Worm (Caenorhabditis elegans) whole organism, late embryonic: ENCODE data around the gene mrps-22.

Experiments used
- F13H6.1 ChIP-seq: sonication (generic microtip); optimal IDR thresholded peaks from 2 replicates; lab custom pipeline; 2016; ENCODE audit warnings: missing genetic modification characterization, missing compliant biosample characterization
- K02D7.2 ChIP-seq: sonication (generic microtip); optimal IDR thresholded peaks from 2 replicates; lab custom pipeline; 2017; ENCODE audit warnings: mild to moderate bottlenecking, missing genetic modification characterization, missing compliant biosample characterization
- K09A11.1 ChIP-seq: sonication (generic microtip); optimal IDR thresholded peaks from 2 replicates; lab custom pipeline; 2017; ENCODE audit warnings: antibody characterized with exemption, mild to moderate bottlenecking, missing genetic modification characterization, missing compliant biosample characterization; ENCODE audit not compliant: insufficient read depth
- ahr-1 ChIP-seq: sonication (generic microtip); optimal IDR thresholded peaks from 2 replicates; lab custom pipeline; 2016; ENCODE audit warnings: missing genetic modification characterization, missing compliant biosample characterization
- ceh-14 ChIP-seq: sonication (generic microtip); optimal IDR thresholded peaks from 2 replicates; lab custom pipeline; 2016; ENCODE audit warnings: missing genotype, missing genetic modification characterization, missing compliant biosample characterization
- ceh-18 ChIP-seq: sonication (generic microtip); optimal IDR thresholded peaks from 2 replicates; lab custom pipeline; 2016; ENCODE audit warnings: missing genetic modification characterization, missing compliant biosample characterization
- ceh-2 ChIP-seq: sonication (generic microtip); optimal IDR thresholded peaks from 2 replicates; lab custom pipeline; 2016; ENCODE audit warnings: missing genotype, missing genetic modification characterization, missing compliant biosample characterization
- ceh-24 ChIP-seq: sonication (generic microtip); optimal IDR thresholded peaks from 2 replicates; lab custom pipeline; 2016; ENCODE audit warnings: mild to moderate bottlenecking, missing genetic modification characterization, missing compliant biosample characterization
- ceh-31 ChIP-seq: sonication (generic microtip); optimal IDR thresholded peaks from 2 replicates; lab custom pipeline; 2016; ENCODE audit warnings: missing genetic modification characterization, missing compliant biosample characterization
- ceh-34 ChIP-seq: sonication (generic microtip); optimal IDR thresholded peaks from 2 replicates; lab custom pipeline; 2016; ENCODE audit warnings: mild to moderate bottlenecking, missing genetic modification characterization, missing compliant biosample characterization
- ceh-45 ChIP-seq: fragments of 200-800 bp; sonication (Bioruptor generic); IDR thresholded peaks from 2 replicates; pipeline ENCODE4 v1.3.6; 2022; ENCODE audit warnings: missing genetic modification reagents, missing genetic modification characterization, missing compliant biosample characterization
- ceh-48 ChIP-seq: sonication (generic microtip); optimal IDR thresholded peaks from 2 replicates; lab custom pipeline; 2016; ENCODE audit warnings: missing genetic modification characterization, inconsistent platforms, missing compliant biosample characterization
- dve-1 ChIP-seq: sonication (generic microtip); optimal IDR thresholded peaks from 2 replicates; lab custom pipeline; 2017; ENCODE audit warnings: antibody characterized with exemption, mild to moderate bottlenecking, missing genetic modification characterization, missing compliant biosample characterization
- elt-2 ChIP-seq: sonication (generic microtip); optimal IDR thresholded peaks from 2 replicates; lab custom pipeline; 2016; ENCODE audit warnings: missing genetic modification reagents, missing genetic modification characterization, missing compliant biosample characterization
- elt-4 ChIP-seq: sonication (generic microtip); optimal IDR thresholded peaks from 2 replicates; lab custom pipeline; 2016; ENCODE audit warnings: missing genetic modification characterization, missing compliant biosample characterization
- ets-4 ChIP-seq: sonication (generic microtip); optimal IDR thresholded peaks from 2 replicates; lab custom pipeline; 2016; ENCODE audit warnings: missing genetic modification characterization, missing compliant biosample characterization
- fkh-10 ChIP-seq: fragments of 150-350 bp; optimal IDR thresholded peaks from 2 replicates; lab custom pipeline; 2014; ENCODE audit warnings: missing biosample characterization, missing genetic modification reagents, missing genetic modification characterization
- fkh-6 ChIP-seq: sonication (generic microtip); optimal IDR thresholded peaks from 2 replicates; lab custom pipeline; 2016; ENCODE audit warnings: missing genetic modification characterization, missing compliant biosample characterization
- hlh-13 ChIP-seq: fragments of 200-800 bp; sonication (Bioruptor generic); optimal IDR thresholded peaks from 2 replicates; lab custom pipeline; 2018; ENCODE audit warnings: mild to moderate bottlenecking, missing genetic modification characterization, missing compliant biosample characterization
- hlh-15 ChIP-seq: sonication (generic microtip); optimal IDR thresholded peaks from 2 replicates; lab custom pipeline; 2016; ENCODE audit warnings: missing genetic modification characterization, missing compliant biosample characterization
- hlh-30 ChIP-seq: sonication (generic microtip); optimal IDR thresholded peaks from 2 replicates; lab custom pipeline; 2017; ENCODE audit warnings: antibody characterized with exemption, missing genetic modification characterization, missing compliant biosample characterization; ENCODE audit not compliant: insufficient read depth
- hlh-6 ChIP-seq: sonication (generic microtip); optimal IDR thresholded peaks from 2 replicates; lab custom pipeline; 2016; ENCODE audit warnings: missing genotype, missing genetic modification characterization, missing compliant biosample characterization
- lim-6 ChIP-seq: sonication (generic microtip); optimal IDR thresholded peaks from 2 replicates; lab custom pipeline; 2016; ENCODE audit warnings: missing genetic modification characterization, missing compliant biosample characterization
- mec-3 ChIP-seq: sonication (generic microtip); optimal IDR thresholded peaks from 2 replicates; lab custom pipeline; 2016; ENCODE audit warnings: borderline replicate concordance, missing genetic modification characterization, missing compliant biosample characterization
- nfya-1 ChIP-seq: sonication (generic microtip); optimal IDR thresholded peaks from 2 replicates; lab custom pipeline; 2017; ENCODE audit warnings: missing genetic modification characterization, mild to moderate bottlenecking, missing compliant biosample characterization, antibody characterized with exemption, moderate library complexity
- npax-4 ChIP-seq: sonication (generic microtip); optimal IDR thresholded peaks from 2 replicates; lab custom pipeline; 2016; ENCODE audit warnings: missing genetic modification characterization, missing compliant biosample characterization
- odd-2 ChIP-seq: sonication (generic microtip); optimal IDR thresholded peaks from 2 replicates; lab custom pipeline; 2017; ENCODE audit warnings: antibody characterized with exemption, mild to moderate bottlenecking, missing genetic modification characterization, missing compliant biosample characterization
- pag-3 ChIP-seq: sonication (generic microtip); optimal IDR thresholded peaks from 2 replicates; lab custom pipeline; 2016; ENCODE audit warnings: missing compliant biosample characterization, missing genetic modification characterization, borderline replicate concordance
- pat-9 ChIP-seq: fragments of 200-800 bp; sonication (Bioruptor generic); optimal IDR thresholded peaks from 2 replicates; lab custom pipeline; 2018; ENCODE audit warnings: mild to moderate bottlenecking, missing genetic modification characterization, moderate library complexity, missing compliant biosample characterization
- pax-1 ChIP-seq: fragments of 150-350 bp; optimal IDR thresholded peaks from 2 replicates; lab custom pipeline; 2014; ENCODE audit warnings: missing biosample characterization, missing genetic modification characterization
- pha-2 ChIP-seq: sonication (generic microtip); optimal IDR thresholded peaks from 2 replicates; lab custom pipeline; 2017; ENCODE audit warnings: mild to moderate bottlenecking, missing genetic modification characterization, missing compliant biosample characterization
- sdc-2 ChIP-seq: sonication (generic microtip); optimal IDR thresholded peaks from 2 replicates; lab custom pipeline; 2016; ENCODE audit warnings: missing genotype, missing genetic modification characterization, missing compliant biosample characterization
- sox-4 ChIP-seq: sonication (generic microtip); optimal IDR thresholded peaks from 2 replicates; lab custom pipeline; 2017; ENCODE audit warnings: mild to moderate bottlenecking, missing genetic modification characterization, inconsistent platforms, missing compliant biosample characterization
- ztf-16 ChIP-seq: sonication (generic microtip); optimal IDR thresholded peaks from 2 replicates; lab custom pipeline; 2017; ENCODE audit warnings: missing genetic modification characterization, missing compliant biosample characterization

mrps-22 gene

DNA sequence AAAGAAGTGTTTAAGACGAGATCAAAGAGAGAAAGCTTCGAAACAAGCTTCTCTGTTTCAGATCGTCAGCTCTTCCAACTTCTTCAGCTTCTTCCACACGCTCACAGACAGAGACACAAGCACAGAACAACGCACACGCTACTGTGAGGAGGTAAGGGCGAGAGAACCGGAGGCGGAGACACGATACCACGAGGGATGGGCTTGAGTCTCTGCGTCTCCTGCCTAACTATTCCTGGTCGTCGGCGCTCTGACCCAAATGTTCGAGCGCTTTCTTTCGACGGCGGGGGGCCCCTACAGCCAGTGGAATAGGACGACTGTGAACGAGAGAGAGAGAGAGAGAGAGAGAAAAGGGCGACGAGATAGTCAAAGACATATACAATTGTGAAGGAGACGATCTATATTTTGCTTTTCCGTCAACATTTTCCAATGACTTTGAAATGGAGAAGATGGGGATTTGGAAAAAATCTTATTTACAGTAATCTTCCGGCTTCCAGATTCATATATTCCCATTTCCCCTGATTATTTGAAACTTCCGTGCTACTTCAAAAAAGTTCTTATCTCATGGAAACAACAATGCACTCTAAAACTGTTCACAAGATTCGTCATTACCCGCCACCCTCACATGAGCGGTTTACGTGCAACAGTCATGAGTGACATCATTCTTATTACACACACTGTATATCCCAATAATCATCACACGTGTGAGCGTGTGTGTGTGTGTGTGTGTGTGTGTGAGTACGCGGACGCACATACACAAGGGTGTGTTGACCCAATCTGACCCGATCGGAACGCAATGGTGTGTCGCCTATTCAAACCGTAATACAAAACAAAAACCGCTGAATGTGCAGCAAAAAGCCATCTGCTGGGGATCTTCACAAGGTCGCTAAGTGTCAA, 33.4 kb upstream of the mrps-22 start (continued):
- TF ChIP-seq pax-1 (peak; percentile 42), hlh-30 (tag; lab: Kevin White, UChicago) (peak; percentile 96), mec-3 (tag; lab: Kevin White, UChicago) (peak; percentile 53), lim-6 (tag; lab: Kevin White, UChicago) (no peak), hlh-13 (no peak), ceh-45 (no peak), ceh-48 (tag; lab: Kevin White, UChicago) (no peak), sox-4 (tag; lab: Kevin White, UChicago) (no peak), pha-2 (peak; percentile 42), hlh-6 (tag; lab: Kevin White, UChicago) (no peak), nfya-1 (peak; percentile 94), ceh-34 (tag; lab: Kevin White, UChicago) (peak; percentile 92)

- no peak for TF ChIP-seq ceh-31 (tag; lab: Kevin White, UChicago)
- TF ChIP-seq ahr-1 (tag; lab: Kevin White, UChicago) = no peak
- TF ChIP-seq hlh-15 (tag; lab: Kevin White, UChicago) = no peak
- no peak for TF ChIP-seq ztf-16 (tag; lab: Kevin White, UChicago)
- TF ChIP-seq K09A11.1 (tag; lab: Kevin White, UChicago) = no peak
- TF ChIP-seq sox-4 (tag; lab: Kevin White, UChicago) = no peak
- TF ChIP-seq odd-2 (tag; lab: Kevin White, UChicago) = no peak
- no peak for TF ChIP-seq lim-6 (tag; lab: Kevin White, UChicago)
- no peak for TF ChIP-seq K02D7.2 (tag; lab: Kevin White, UChicago)
- TF ChIP-seq ceh-24 = no peak
- no peak for TF ChIP-seq dve-1 (tag; lab: Kevin White, UChicago)
- no peak for TF ChIP-seq elt-2 (tag; lab: Kevin White, UChicago)
- TF ChIP-seq ceh-2 (tag; lab: Kevin White, UChicago) = no peak
- no peak for TF ChIP-seq ceh-14 (tag; lab: Kevin White, UChicago)
- no peak for TF ChIP-seq pag-3
- TF ChIP-seq F13H6.1 (tag; lab: Kevin White, UChicago) = no peak
- TF ChIP-seq pat-9 (tag; lab: Kevin White, UChicago) = no peak
- TF ChIP-seq ceh-34 (tag; lab: Kevin White, UChicago) = no peak
- no peak for TF ChIP-seq elt-4 (tag; lab: Kevin White, UChicago)
- TF ChIP-seq pax-1 = no peak
- TF ChIP-seq, all 69 proteins: peak for 0
These were observed 32.2 kb upstream of the mrps-22 start for ce11 chrII:10550173-10550572.

ce11 chrII:10550872-10551647, 31.4 kb upstream of the mrps-22 start:
- TF ChIP-seq sdc-2 (tag; lab: Kevin White, UChicago) = no peak
- no peak for TF ChIP-seq ceh-18 (tag; lab: Kevin White, UChicago)
- no peak for TF ChIP-seq ets-4
- no peak for TF ChIP-seq ceh-45
- TF ChIP-seq npax-4 (tag; lab: Kevin White, UChicago) = no peak
- TF ChIP-seq fkh-10 = no peak
- no peak for TF ChIP-seq ceh-2 (tag; lab: Kevin White, UChicago)
- TF ChIP-seq lim-6 (tag; lab: Kevin White, UChicago) = no peak
- no peak for TF ChIP-seq fkh-6 (tag; lab: Kevin White, UChicago)
